Worm (Caenorhabditis elegans) whole organism, L3 larva: ENCODE data around the gene T05C12.11.
A peak's percentile ranks its signal among the peaks of the same experiment; 100 is the strongest.

Experiments
- R02D3.7 ChIP-seq: fragments of 150-350 bp; optimal IDR thresholded peaks from 2 replicates; lab custom pipeline; 2014; ENCODE audit warnings: missing biosample characterization, missing genetic modification characterization
- ZK546.5 ChIP-seq: sonication (generic microtip); optimal IDR thresholded peaks from 2 replicates; lab custom pipeline; 2017; ENCODE audit warnings: missing biosample characterization, missing genetic modification characterization
- aly-2 ChIP-seq: fragments of 150-350 bp; optimal IDR thresholded peaks from 2 replicates; lab custom pipeline; 2014; ENCODE audit warnings: missing biosample characterization, missing genetic modification characterization
- ama-1 ChIP-seq: fragments of 150-350 bp; optimal IDR thresholded peaks from 2 replicates; lab custom pipeline; 2018
- ceh-16 ChIP-seq: sonication (generic microtip); optimal IDR thresholded peaks from 2 replicates; lab custom pipeline; 2017; ENCODE audit warnings: missing biosample characterization, missing genetic modification characterization
- ceh-28 ChIP-seq: fragments of 150-350 bp; optimal IDR thresholded peaks from 2 replicates; lab custom pipeline; 2014; ENCODE audit warnings: missing biosample characterization, missing genetic modification reagents, missing genetic modification characterization
- ceh-9 ChIP-seq: sonication (generic microtip); optimal IDR thresholded peaks from 2 replicates; lab custom pipeline; 2018; ENCODE audit warnings: missing biosample characterization, missing genetic modification characterization
- daf-12 ChIP-seq: fragments of 150-350 bp; optimal IDR thresholded peaks from 2 replicates; lab custom pipeline; 2014; ENCODE audit warnings: missing biosample characterization, missing genetic modification reagents, missing genetic modification characterization
- egl-27 ChIP-seq: sonication (generic microtip); optimal IDR thresholded peaks from 4 replicates; lab custom pipeline; 2017; ENCODE audit warnings: missing biosample characterization, missing genetic modification reagents, missing genetic modification characterization
- egl-5 ChIP-seq: fragments of 150-350 bp; optimal IDR thresholded peaks from 2 replicates; lab custom pipeline; 2017; ENCODE audit warnings: missing biosample characterization, missing genetic modification reagents, missing genetic modification characterization, inconsistent platforms
- elt-1 ChIP-seq: fragments of 150-350 bp; optimal IDR thresholded peaks from 2 replicates; lab custom pipeline; 2014; ENCODE audit warnings: missing biosample characterization, missing genetic modification characterization
- elt-2 ChIP-seq: sonication (generic microtip); optimal IDR thresholded peaks from 2 replicates; lab custom pipeline; 2016; ENCODE audit warnings: missing genetic modification reagents, mild to moderate bottlenecking, missing genetic modification characterization, missing compliant biosample characterization
- elt-3 ChIP-seq, 3 experiments: fragments of 150-350 bp in 1 of 3; sonication (generic microtip) in 2 of 3; optimal IDR thresholded peaks; 2 replicates in 2 of 3; 4 replicates in 1 of 3; lab custom pipeline; 2014 to 2017; ENCODE audit warnings: missing biosample characterization in 3 of 3, missing genetic modification characterization in 3 of 3
- eor-1 ChIP-seq, 2 experiments: fragments of 150-350 bp; optimal IDR thresholded peaks; 2 replicates each; lab custom pipeline; 2014 to 2018; ENCODE audit warnings: missing biosample characterization in 2 of 2, missing genetic modification characterization in 2 of 2
- fkh-10 ChIP-seq: sonication (generic microtip); optimal IDR thresholded peaks from 2 replicates; lab custom pipeline; 2017; ENCODE audit warnings: missing biosample characterization, missing genetic modification reagents, missing genetic modification characterization
- fkh-2 ChIP-seq: fragments of 150-350 bp; optimal IDR thresholded peaks from 2 replicates; lab custom pipeline; 2014; ENCODE audit warnings: missing biosample characterization, missing genetic modification reagents, missing genetic modification characterization
- fos-1 ChIP-seq: fragments of 150-350 bp; optimal IDR thresholded peaks from 2 replicates; lab custom pipeline; 2014; ENCODE audit warnings: missing biosample characterization, missing genetic modification characterization
- hmg-11 ChIP-seq: sonication (generic microtip); optimal IDR thresholded peaks from 2 replicates; lab custom pipeline; 2016; ENCODE audit warnings: missing genetic modification characterization, missing compliant biosample characterization
- jun-1 ChIP-seq: fragments of 150-350 bp; optimal IDR thresholded peaks from 2 replicates; lab custom pipeline; 2014; ENCODE audit warnings: missing biosample characterization, missing genetic modification reagents, missing genetic modification characterization
- lin-15B ChIP-seq: fragments of 150-350 bp; optimal IDR thresholded peaks from 2 replicates; lab custom pipeline; 2014; ENCODE audit warnings: missing biosample characterization, missing genetic modification characterization
- lin-39 ChIP-seq: fragments of 150-350 bp; optimal IDR thresholded peaks from 2 replicates; lab custom pipeline; 2018; ENCODE audit warnings: missing biosample characterization, missing genetic modification reagents, missing genetic modification characterization
- lsy-12 ChIP-seq: sonication (generic microtip); optimal IDR thresholded peaks from 2 replicates; lab custom pipeline; 2016; ENCODE audit warnings: mild to moderate bottlenecking, missing genetic modification characterization, missing compliant biosample characterization
- mdl-1 ChIP-seq: fragments of 150-350 bp; optimal IDR thresholded peaks from 2 replicates; lab custom pipeline; 2014; ENCODE audit warnings: missing biosample characterization, missing genetic modification characterization
- mml-1 ChIP-seq: fragments of 150-350 bp; sonication (generic microtip); optimal IDR thresholded peaks from 3 replicates; lab custom pipeline; 2014; ENCODE audit warnings: missing biosample characterization, missing genetic modification characterization
- nfya-1 ChIP-seq: sonication (generic microtip); optimal IDR thresholded peaks from 2 replicates; lab custom pipeline; 2017; ENCODE audit warnings: missing genetic modification characterization, mild to moderate bottlenecking, missing compliant biosample characterization, antibody characterized with exemption, moderate library complexity; ENCODE audit not compliant: insufficient read depth
- nhr-11 ChIP-seq: fragments of 150-350 bp; optimal IDR thresholded peaks from 2 replicates; lab custom pipeline; 2014; ENCODE audit warnings: missing biosample characterization, missing genetic modification characterization
- nhr-12 ChIP-seq: fragments of 150-350 bp; optimal IDR thresholded peaks from 2 replicates; lab custom pipeline; 2014; ENCODE audit warnings: missing biosample characterization, missing genetic modification characterization
- nhr-23 ChIP-seq: fragments of 150-350 bp; optimal IDR thresholded peaks from 2 replicates; lab custom pipeline; 2014; ENCODE audit warnings: missing biosample characterization, missing genetic modification reagents, missing genetic modification characterization
- nhr-237 ChIP-seq: fragments of 150-350 bp; optimal IDR thresholded peaks from 2 replicates; lab custom pipeline; 2014; ENCODE audit warnings: missing biosample characterization, missing genetic modification characterization
- nhr-25 ChIP-seq: sonication (generic microtip); optimal IDR thresholded peaks from 2 replicates; lab custom pipeline; 2017; ENCODE audit warnings: missing biosample characterization, missing genetic modification characterization
- nhr-28 ChIP-seq: fragments of 150-350 bp; optimal IDR thresholded peaks from 2 replicates; lab custom pipeline; 2014; ENCODE audit warnings: missing biosample characterization, missing genetic modification characterization
- nhr-43 ChIP-seq: sonication (generic microtip); optimal IDR thresholded peaks from 2 replicates; lab custom pipeline; 2016; ENCODE audit warnings: mild to moderate bottlenecking, missing genetic modification characterization, missing compliant biosample characterization; ENCODE audit not compliant: poor library complexity, severe bottlenecking
- nhr-76 ChIP-seq: fragments of 150-350 bp; sonication (generic microtip); optimal IDR thresholded peaks from 5 replicates; lab custom pipeline; 2014; ENCODE audit warnings: missing biosample characterization, missing genetic modification characterization
- nhr-77 ChIP-seq: fragments of 150-350 bp; optimal IDR thresholded peaks from 2 replicates; lab custom pipeline; 2014; ENCODE audit warnings: missing biosample characterization, missing genetic modification characterization
- pha-4 ChIP-seq: fragments of 150-350 bp; optimal IDR thresholded peaks from 2 replicates; lab custom pipeline; 2014; ENCODE audit warnings: missing biosample characterization, missing genetic modification reagents, missing genetic modification characterization
- pqm-1 ChIP-seq: fragments of 150-350 bp; optimal IDR thresholded peaks from 2 replicates; lab custom pipeline; 2017; ENCODE audit warnings: missing biosample characterization, missing genetic modification characterization, inconsistent platforms
- skn-1 ChIP-seq: fragments of 150-350 bp; optimal IDR thresholded peaks from 2 replicates; lab custom pipeline; 2014; ENCODE audit warnings: missing biosample characterization, missing genetic modification characterization
- tbx-2 ChIP-seq: sonication (generic microtip); optimal IDR thresholded peaks from 2 replicates; lab custom pipeline; 2016; ENCODE audit warnings: mild to moderate bottlenecking, missing genetic modification characterization, missing compliant biosample characterization
- unc-39 ChIP-seq: sonication (generic microtip); optimal IDR thresholded peaks from 4 replicates; lab custom pipeline; 2017; ENCODE audit warnings: missing biosample characterization, missing genetic modification characterization
- unc-62 ChIP-seq: fragments of 150-350 bp; sonication (generic microtip); optimal IDR thresholded peaks from 4 replicates; lab custom pipeline; 2014; ENCODE audit warnings: missing biosample characterization, missing genetic modification reagents, missing genetic modification characterization
- zag-1 ChIP-seq: fragments of 150-350 bp; optimal IDR thresholded peaks from 2 replicates; lab custom pipeline; 2014; ENCODE audit warnings: missing biosample characterization, missing genetic modification characterization
- ztf-4 ChIP-seq: fragments of 150-350 bp; optimal IDR thresholded peaks from 2 replicates; lab custom pipeline; 2014; ENCODE audit warnings: missing biosample characterization, missing genetic modification characterization

Gene T05C12.11

ce11 chrII:8127794-8128193 is 42.5 kb downstream of the T05C12.11 start:
- TF ChIP-seq elt-3 (tag; optimal IDR thresholded peaks at IDR 0.05; lab: Kevin White, UChicago) (no peak), eor-1 (tag; optimal IDR thresholded peaks at IDR 0.05; lab: Kevin White, UChicago) (no peak), nhr-11 (tag; lab: Kevin White, UChicago) (no peak), pha-4 (tag; lab: Kevin White, UChicago) (no peak), nhr-12 (tag; lab: Kevin White, UChicago) (no peak), daf-12 (tag; lab: Kevin White, UChicago) (no peak), ZK546.5 (no peak), unc-62 (GFP tag; lab: Kevin White, UChicago) (no peak), elt-2 (tag; lab: Kevin White, UChicago) (no peak), nhr-23 (tag; lab: Kevin White, UChicago) (no peak), unc-39 (tag; lab: Kevin White, UChicago) (no peak)

DNA sequence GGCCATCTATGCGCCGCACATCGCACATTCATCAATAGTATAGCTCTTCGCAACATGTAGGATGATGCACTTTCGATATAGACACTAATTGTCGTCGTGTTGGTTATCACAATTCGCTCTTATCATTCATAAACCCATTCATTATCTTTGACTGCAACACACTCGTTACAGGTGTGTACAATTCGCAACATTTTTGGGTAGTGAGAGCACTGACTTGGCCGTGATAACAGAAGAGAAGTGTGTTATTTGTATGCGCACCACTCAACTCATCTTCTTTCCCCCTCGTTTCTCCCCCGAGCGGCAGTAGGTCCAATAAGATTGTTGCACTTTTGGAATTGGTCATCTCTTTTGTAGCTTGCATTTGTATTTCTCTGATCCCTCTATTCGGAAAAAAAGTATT is 43.0 kb downstream of the T05C12.11 start:
- TF ChIP-seq jun-1 (tag; lab: Kevin White, UChicago) (peak; percentile 65), unc-39 (tag; lab: Kevin White, UChicago) (no peak), lin-39 (tag; lab: Kevin White, UChicago) (peak; percentile 23), pqm-1 (peak; percentile 95), nhr-23 (tag; lab: Kevin White, UChicago) (no peak), mdl-1 (tag; lab: Kevin White, UChicago) (no peak), nhr-237 (tag; lab: Kevin White, UChicago) (no peak), ZK546.5 (no peak), elt-2 (tag; lab: Kevin White, UChicago) (peak; percentile 93), egl-27 (tag; lab: Kevin White, UChicago) (no peak), pha-4 (tag; lab: Kevin White, UChicago) (peak; percentile 82), skn-1 (tag; lab: Kevin White, UChicago) (no peak), nfya-1 (peak; percentile 4)

DNA sequence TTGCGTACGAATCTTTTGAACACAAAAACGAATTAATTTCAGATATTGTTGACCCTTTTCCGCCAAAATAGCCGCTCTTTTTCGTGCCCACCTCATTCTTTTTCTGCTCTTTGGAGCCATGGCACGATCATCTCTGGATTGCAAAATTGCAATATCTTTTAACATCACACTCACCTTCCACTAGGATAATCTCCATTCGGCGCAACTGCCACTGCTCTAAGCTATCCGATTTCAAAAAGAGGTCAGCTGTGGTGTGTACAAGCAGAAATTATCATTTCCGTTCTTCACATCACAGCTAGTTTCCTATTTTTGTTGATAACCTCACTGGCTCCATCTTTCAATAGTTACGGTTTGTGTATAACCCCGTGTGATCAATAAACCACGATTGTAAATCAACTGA is 43.7 kb downstream of the T05C12.11 start:
- TF ChIP-seq nhr-237 (tag; lab: Kevin White, UChicago) (no peak), fkh-2 (tag; lab: Kevin White, UChicago) (no peak), ztf-4 (tag; lab: Kevin White, UChicago) (no peak), elt-2 (tag; lab: Kevin White, UChicago) (no peak), unc-39 (tag; lab: Kevin White, UChicago) (no peak), nfya-1 (no peak), eor-1 (tag; optimal IDR thresholded peaks at IDR 0.05; lab: Kevin White, UChicago) (no peak), ama-1 (lab: Kevin White, UChicago) (no peak), hmg-11 (tag; lab: Kevin White, UChicago) (no peak), ceh-28 (tag; lab: Kevin White, UChicago) (no peak), lin-15B (tag; lab: Kevin White, UChicago) (no peak), nhr-25 (no peak), egl-27 (tag; lab: Kevin White, UChicago) (no peak), skn-1 (tag; lab: Kevin White, UChicago) (no peak)

ce11 chrII:8126132-8126531 is 44.1 kb downstream of the T05C12.11 start:
- no peak for TF ChIP-seq tbx-2
- TF ChIP-seq unc-39 (tag; lab: Kevin White, UChicago), result no peak
- TF ChIP-seq mml-1 (tag; lab: Kevin White, UChicago), result no peak
- TF ChIP-seq nhr-237 (tag; lab: Kevin White, UChicago), result no peak
- TF ChIP-seq pha-4 (tag; lab: Kevin White, UChicago), result peak; percentile 14
- TF ChIP-seq ceh-16, result no peak
- TF ChIP-seq pqm-1, result no peak
- no peak for TF ChIP-seq eor-1 (tag; optimal IDR thresholded peaks at IDR 0.05; lab: Kevin White, UChicago)
- peak; percentile 13 for TF ChIP-seq ama-1 (lab: Kevin White, UChicago)
- no peak for TF ChIP-seq nhr-12 (tag; lab: Kevin White, UChicago)
- TF ChIP-seq skn-1 (tag; lab: Kevin White, UChicago), result no peak
- peak; percentile 31 for TF ChIP-seq elt-2 (tag; lab: Kevin White, UChicago)
- TF ChIP-seq elt-1 (tag; lab: Kevin White, UChicago), result no peak
- TF ChIP-seq aly-2 (tag; lab: Kevin White, UChicago), result no peak
- peak; percentile 9 for TF ChIP-seq mdl-1 (tag; lab: Kevin White, UChicago)
- TF ChIP-seq fkh-10 (GFP tag; lab: Kevin White, UChicago), result peak; percentile 30
- no peak for TF ChIP-seq ztf-4 (tag; lab: Kevin White, UChicago)
- no peak for TF ChIP-seq egl-27 (tag; lab: Kevin White, UChicago)
- no peak for TF ChIP-seq jun-1 (tag; lab: Kevin White, UChicago)
- no peak for TF ChIP-seq nhr-43
- peak; percentile 61 for TF ChIP-seq ceh-28 (tag; lab: Kevin White, UChicago)
- TF ChIP-seq fos-1 (tag; lab: Kevin White, UChicago), result no peak
- no peak for TF ChIP-seq zag-1 (tag; lab: Kevin White, UChicago)
- TF ChIP-seq nfya-1, result peak; percentile 83
- no peak for TF ChIP-seq nhr-77 (tag; lab: Kevin White, UChicago)
- TF ChIP-seq hmg-11 (tag; lab: Kevin White, UChicago), result no peak
- TF ChIP-seq nhr-28 (tag; lab: Kevin White, UChicago), result no peak
- no peak for TF ChIP-seq egl-5 (tag; lab: Kevin White, UChicago)
- no peak for TF ChIP-seq ceh-9 (tag; lab: Kevin White, UChicago)
- no peak for TF ChIP-seq daf-12 (tag; lab: Kevin White, UChicago)
- TF ChIP-seq ZK546.5, result no peak
- TF ChIP-seq nhr-25, result no peak
- no peak for TF ChIP-seq R02D3.7
- peak; percentile 31 for TF ChIP-seq unc-62 (GFP tag; lab: Kevin White, UChicago)
- TF ChIP-seq elt-3 (tag; optimal IDR thresholded peaks at IDR 0.05; lab: Kevin White, UChicago), result no peak
- TF ChIP-seq nhr-76 (tag; lab: Kevin White, UChicago), result no peak
- TF ChIP-seq lsy-12 (tag; lab: Kevin White, UChicago), result peak; percentile 7
